Worm (Caenorhabditis elegans): Measurements from ENCODE around the gene srz-58.

- TF ChIP-seq flt-1 (GFP tag; IDR thresholded peaks at IDR 0.05) (no peak), klf-2 (GFP tag; conservative IDR thresholded peaks at IDR 0.05) (no peak), T22C8.4 (GFP tag; IDR thresholded peaks at IDR 0.05) (no peak), cog-1 (tag; optimal IDR thresholded peaks at IDR 0.05) (no peak), ref-1 (GFP tag; conservative IDR thresholded peaks at IDR 0.05) (no peak), med-1 (GFP tag; optimal IDR thresholded peaks at IDR 0.05; ENCODE audit: insufficient read depth) (no peak), ztf-23 (GFP tag; IDR thresholded peaks at IDR 0.05) (no peak), tab-1 (GFP tag; IDR thresholded peaks at IDR 0.05) (no peak), ztf-29 (GFP tag; IDR thresholded peaks at IDR 0.05) (no peak)
Observed at ce11 chrV:17302754-17303153, 15.2 kb upstream of the srz-58 start, which contains the start of gene sri-70.
